Fruit fly (Drosophila melanogaster) whole organism: ENCODE results near the gene CG32444.

Experiments used
- EcR ChIP-seq, 2 experiments: fragments of >200 bp; optimal IDR thresholded peaks; 2 replicates each; lab custom pipeline; 2017; ENCODE audit warnings: missing biosample characterization in 2 of 2, missing genetic modification characterization in 2 of 2, missing genetic modification reagents in 2 of 2
- psq ChIP-seq: fragments of >200 bp; optimal IDR thresholded peaks from 2 replicates; lab custom pipeline; 2017
- usp ChIP-seq: fragments of >200 bp; optimal IDR thresholded peaks from 2 replicates; lab custom pipeline; 2017; ENCODE audit warnings: missing biosample characterization, missing genetic modification characterization, mixed read lengths

DNA sequence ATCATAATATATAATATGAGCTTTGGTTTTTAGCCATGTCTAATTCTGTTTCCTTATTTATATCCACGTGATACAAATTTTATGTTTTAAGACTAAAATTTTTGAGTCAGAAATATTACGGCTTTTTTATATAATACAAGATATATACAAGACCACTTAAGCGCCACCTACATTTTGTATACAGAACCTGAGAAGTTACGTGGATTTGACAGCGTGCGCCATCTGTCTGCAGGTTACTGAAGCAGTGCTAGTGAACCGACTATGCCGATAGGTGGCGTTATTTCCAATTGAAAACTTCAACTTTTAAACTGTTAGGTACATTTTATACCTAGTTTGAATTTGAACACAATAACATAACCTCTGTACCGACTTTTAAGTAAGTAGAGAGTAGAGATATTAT lies 16.0 kb downstream of the CG32444 start:
- no peak for TF ChIP-seq psq (lab: Kevin White, UChicago)
- TF ChIP-seq EcR (GFP tag; optimal IDR thresholded peaks at IDR 0.05; lab: Kevin White, UChicago): no peak
- TF ChIP-seq usp: no peak
